Fruit fly (Drosophila melanogaster) whole organism, embryonic: ENCODE measurements around the gene Gr2a.

Experiments used
- Bteb2 ChIP-seq: fragments of 200-800 bp; sonication (Bioruptor generic); optimal IDR thresholded peaks from 2 replicates; lab custom pipeline; 2016; ENCODE audit warnings: missing biosample characterization, missing genetic modification characterization
- CG10267 ChIP-seq: fragments of 200-800 bp; sonication (Bioruptor generic); optimal IDR thresholded peaks from 2 replicates; lab custom pipeline; 2018; ENCODE audit warnings: missing biosample characterization, mild to moderate bottlenecking, missing genetic modification characterization, moderate library complexity
- CG12769 ChIP-seq: fragments of 200-800 bp; sonication (Bioruptor generic); optimal IDR thresholded peaks from 2 replicates; lab custom pipeline; 2019; ENCODE audit warnings: missing biosample characterization, mild to moderate bottlenecking, missing genetic modification characterization, moderate library complexity
- CG14860 ChIP-seq: fragments of 200-800 bp; sonication (Bioruptor generic); IDR thresholded peaks from 3 replicates; pipeline ENCODE4 v1.3.6; 2022; ENCODE audit warnings: missing biosample characterization, missing genetic modification characterization; ENCODE audit not compliant: partially characterized antibody
- CG1529 ChIP-seq: fragments of 200-800 bp; sonication (Bioruptor generic); optimal IDR thresholded peaks from 3 replicates; lab custom pipeline; 2018; ENCODE audit warnings: missing biosample characterization, missing genetic modification characterization
- CG15514 ChIP-seq: fragments of 200-800 bp; sonication (Bioruptor generic); optimal IDR thresholded peaks from 3 replicates; lab custom pipeline; 2017; ENCODE audit warnings: missing biosample characterization, missing genetic modification characterization, mild to moderate bottlenecking, moderate library complexity, missing genetic modification reagents
- CG16815 ChIP-seq: fragments of 200-800 bp; sonication (Bioruptor generic); optimal IDR thresholded peaks from 3 replicates; lab custom pipeline; 2017; ENCODE audit warnings: missing biosample characterization, mild to moderate bottlenecking, missing genetic modification characterization
- CG17912 ChIP-seq: fragments of 200-800 bp; sonication (Bioruptor generic); optimal IDR thresholded peaks from 2 replicates; lab custom pipeline; 2018; ENCODE audit warnings: missing biosample characterization, mild to moderate bottlenecking, missing genetic modification characterization
- CG2116 ChIP-seq: fragments of 200-800 bp; sonication (Bioruptor generic); optimal IDR thresholded peaks from 3 replicates; lab custom pipeline; 2018; ENCODE audit warnings: missing biosample characterization, mild to moderate bottlenecking, missing genetic modification characterization
- CG3281 ChIP-seq: fragments of 200-800 bp; sonication (Bioruptor generic); optimal IDR thresholded peaks from 3 replicates; lab custom pipeline; 2017; ENCODE audit warnings: missing biosample characterization, mild to moderate bottlenecking, missing genetic modification characterization
- CG33213 ChIP-seq: fragments of 200-800 bp; sonication (Bioruptor generic); optimal IDR thresholded peaks from 3 replicates; lab custom pipeline; 2016; ENCODE audit warnings: missing biosample characterization, missing genetic modification characterization
- CG4404 ChIP-seq: fragments of 200-800 bp; sonication (Bioruptor generic); IDR thresholded peaks from 2 replicates; pipeline ENCODE4 v1.3.6; 2022; ENCODE audit warnings: missing biosample characterization, missing genetic modification characterization
- CG6689 ChIP-seq: fragments of 200-800 bp; sonication (Bioruptor generic); IDR thresholded peaks from 2 replicates; pipeline ENCODE4 v1.3.6; 2022; ENCODE audit warnings: missing biosample characterization, missing genetic modification characterization
- CG6791 ChIP-seq: fragments of 200-800 bp; sonication (Bioruptor generic); IDR thresholded peaks from 3 replicates; pipeline ENCODE4 v1.3.6; 2022; ENCODE audit warnings: missing biosample characterization, missing genetic modification characterization; ENCODE audit not compliant: partially characterized antibody
- CG7372 ChIP-seq: fragments of 200-800 bp; sonication (Bioruptor generic); IDR thresholded peaks from 2 replicates; pipeline ENCODE4 v1.3.6; 2022; ENCODE audit warnings: missing biosample characterization, missing genetic modification characterization
- CG7556 ChIP-seq: fragments of 200-800 bp; sonication (Bioruptor generic); optimal IDR thresholded peaks from 2 replicates; lab custom pipeline; 2017; ENCODE audit warnings: missing biosample characterization, mild to moderate bottlenecking, missing genetic modification characterization
- CG9609 ChIP-seq: fragments of 200-800 bp; sonication (Bioruptor generic); optimal IDR thresholded peaks from 3 replicates; lab custom pipeline; 2016; ENCODE audit warnings: missing biosample characterization, missing genetic modification characterization
- CHES-1-like ChIP-seq: fragments of 200-800 bp; sonication (Bioruptor generic); optimal IDR thresholded peaks from 2 replicates; lab custom pipeline; 2016; ENCODE audit warnings: missing biosample characterization, missing genetic modification characterization
- E2f2 ChIP-seq: fragments of 200-800 bp; sonication (Bioruptor generic); IDR thresholded peaks from 2 replicates; pipeline ENCODE4 v1.3.6; 2022; ENCODE audit warnings: missing biosample characterization, missing genetic modification characterization
- Ets97D ChIP-seq: fragments of 200-800 bp; sonication (Bioruptor generic); optimal IDR thresholded peaks from 3 replicates; lab custom pipeline; 2016; ENCODE audit warnings: missing biosample characterization, missing genetic modification characterization
- Fer2 ChIP-seq: fragments of 200-800 bp; sonication (Bioruptor generic); optimal IDR thresholded peaks from 2 replicates; lab custom pipeline; 2018; ENCODE audit warnings: missing biosample characterization, mild to moderate bottlenecking, missing genetic modification characterization, moderate library complexity
- Opbp ChIP-seq: fragments of 200-800 bp; sonication (Bioruptor generic); IDR thresholded peaks from 3 replicates; pipeline ENCODE4 v1.3.6; 2022; ENCODE audit warnings: missing biosample characterization, missing genetic modification characterization; ENCODE audit not compliant: partially characterized antibody
- Side ChIP-seq: fragments of 200-800 bp; sonication (Bioruptor generic); optimal IDR thresholded peaks from 2 replicates; lab custom pipeline; 2016; ENCODE audit warnings: missing biosample characterization, missing genetic modification characterization
- Sry-δ ChIP-seq: fragments of 200-800 bp; sonication (Bioruptor generic); optimal IDR thresholded peaks from 2 replicates; lab custom pipeline; 2016; ENCODE audit warnings: missing biosample characterization, missing genetic modification characterization
- amos ChIP-seq: fragments of 200-800 bp; sonication (Bioruptor generic); IDR thresholded peaks from 2 replicates; pipeline ENCODE4 v1.3.6; 2022; ENCODE audit warnings: missing biosample characterization, missing genetic modification characterization; ENCODE audit not compliant: partially characterized antibody
- ase ChIP-seq: fragments of 200-800 bp; sonication (Bioruptor generic); IDR thresholded peaks from 3 replicates; pipeline ENCODE4 v1.3.6; 2022; ENCODE audit warnings: missing biosample characterization, missing genetic modification characterization
- bbx ChIP-seq: fragments of 200-800 bp; sonication (Bioruptor generic); IDR thresholded peaks from 2 replicates; pipeline ENCODE4 v1.3.6; 2022; ENCODE audit warnings: missing biosample characterization, missing genetic modification characterization; ENCODE audit not compliant: partially characterized antibody
- bcd ChIP-seq: fragments of 200-800 bp; sonication (Bioruptor generic); optimal IDR thresholded peaks from 2 replicates; lab custom pipeline; 2017; ENCODE audit warnings: missing biosample characterization, mild to moderate bottlenecking, missing genetic modification characterization
- cg ChIP-seq: fragments of 200-800 bp; sonication (Bioruptor generic); optimal IDR thresholded peaks from 3 replicates; lab custom pipeline; 2019; ENCODE audit warnings: missing biosample characterization, mild to moderate bottlenecking, missing genetic modification characterization, moderate library complexity
- chinmo ChIP-seq: fragments of 200-800 bp; sonication (Bioruptor generic); IDR thresholded peaks from 4 replicates; pipeline ENCODE4 v1.3.6; 2022; ENCODE audit warnings: missing biosample characterization, missing genetic modification characterization; ENCODE audit not compliant: partially characterized antibody
- cwo ChIP-seq: fragments of 200-800 bp; sonication (Bioruptor generic); optimal IDR thresholded peaks from 3 replicates; lab custom pipeline; 2017; ENCODE audit warnings: missing biosample characterization, missing genetic modification characterization, mild to moderate bottlenecking, moderate library complexity, missing genetic modification reagents
- dm ChIP-seq: fragments of 200-800 bp; sonication (Bioruptor generic); optimal IDR thresholded peaks from 3 replicates; lab custom pipeline; 2016; ENCODE audit warnings: missing biosample characterization, missing genetic modification characterization
- gro ChIP-seq: fragments of 200-800 bp; sonication (Bioruptor generic); optimal IDR thresholded peaks from 2 replicates; lab custom pipeline; 2016; ENCODE audit warnings: missing biosample characterization, missing genetic modification characterization
- hb ChIP-seq: fragments of 200-800 bp; sonication (Bioruptor generic); IDR thresholded peaks from 3 replicates; pipeline ENCODE4 v1.3.6; 2022; ENCODE audit warnings: missing biosample characterization, missing genetic modification characterization; ENCODE audit not compliant: partially characterized antibody
- hkb ChIP-seq, 2 experiments: fragments of 200-800 bp in 1 of 2; fragments of >200 bp in 1 of 2; sonication (Bioruptor generic) in 1 of 2; IDR thresholded peaks in 1 of 2; optimal IDR thresholded peaks in 1 of 2; 2 replicates each; pipeline versions ENCODE4 v1.3.6 to Lab custom; 2017 to 2022; ENCODE audit warnings: missing biosample characterization in 1 of 2, missing genetic modification characterization in 1 of 2
- sna ChIP-seq: fragments of 200-800 bp; sonication (Bioruptor generic); IDR thresholded peaks from 2 replicates; pipeline ENCODE4 v1.3.6; 2022; ENCODE audit warnings: missing biosample characterization, missing genetic modification characterization; ENCODE audit not compliant: partially characterized antibody
- trem ChIP-seq: fragments of 200-800 bp; optimal IDR thresholded peaks from 3 replicates; lab custom pipeline; 2019; ENCODE audit warnings: missing biosample characterization, mild to moderate bottlenecking, missing genetic modification characterization, moderate library complexity
- unc-4 ChIP-seq: fragments of 200-800 bp; sonication (Bioruptor generic); IDR thresholded peaks from 2 replicates; pipeline ENCODE4 v1.3.6; 2022; ENCODE audit warnings: missing biosample characterization, missing genetic modification characterization; ENCODE audit not compliant: partially characterized antibody
- vnd ChIP-seq: fragments of 200-800 bp; sonication (Bioruptor generic); IDR thresholded peaks from 3 replicates; pipeline ENCODE4 v1.3.6; 2022; ENCODE audit warnings: missing biosample characterization, missing genetic modification characterization; ENCODE audit not compliant: partially characterized antibody
- vvl ChIP-seq: fragments of 200-800 bp; sonication (Bioruptor generic); IDR thresholded peaks from 2 replicates; pipeline ENCODE4 v1.3.6; 2022; ENCODE audit warnings: missing biosample characterization, missing genetic modification characterization

Gene Gr2a

dm6 chrX:1464033-1464432 is 11.8 kb downstream of the Gr2a start, which contains the start of gene Ns3 (continued):
- TF ChIP-seq unc-4 (GFP tag; lab: Robert Waterston, UW) (peak; percentile 86), Fer2 (tag; lab: Kevin White, UChicago) (no peak), CG7372 (GFP tag; lab: Robert Waterston, UW) (no peak), CG3281 (no peak), CG15514 (GFP tag; lab: Kevin White, UChicago) (peak; percentile 86), CG6791 (peak; percentile 91), CHES-1-like (GFP tag; lab: Kevin White, UChicago) (no peak), CG16815 (no peak), cwo (GFP tag; lab: Kevin White, UChicago) (peak; percentile 54), Side (GFP tag; lab: Kevin White, UChicago) (no peak), Bteb2 (GFP tag; lab: Kevin White, UChicago) (no peak), amos (GFP tag; lab: Robert Waterston, UW) (peak; percentile 88), vnd (GFP tag; lab: Robert Waterston, UW) (peak; percentile 84), Ets97D (peak; percentile 2), bcd (GFP tag; lab: Kevin White, UChicago) (no peak), CG7556 (GFP tag; lab: Kevin White, UChicago) (no peak), CG2116 (peak; percentile 82), Opbp (GFP tag; lab: Robert Waterston, UW) (peak; percentile 86), dm (GFP tag; lab: Kevin White, UChicago) (peak; percentile 93), hkb (optimal IDR thresholded peaks at IDR 0.05; lab: Kevin White, UChicago) (no peak), hkb (GFP tag; IDR thresholded peaks at IDR 0.05; lab: Robert Waterston, UW) (no peak), Sry-δ (GFP tag; lab: Kevin White, UChicago) (peak; percentile 78), CG14860 (peak; percentile 84), cg (GFP tag; lab: Kevin White, UChicago) (peak; percentile 1), CG12769 (tag; lab: Kevin White, UChicago) (no peak), CG9609 (GFP tag; lab: Kevin White, UChicago) (no peak), CG6689 (GFP tag; lab: Robert Waterston, UW) (no peak), bbx (peak; percentile 89), CG33213 (GFP tag; lab: Kevin White, UChicago) (peak; percentile 5), hb (GFP tag; lab: Robert Waterston, UW) (peak; percentile 86), CG17912 (GFP tag; lab: Kevin White, UChicago) (no peak), gro (GFP tag; lab: Kevin White, UChicago) (peak; percentile 10), trem (peak; percentile 64), CG4404 (GFP tag; lab: Robert Waterston, UW) (no peak), CG1529 (GFP tag; lab: Kevin White, UChicago) (no peak), ase (no peak), sna (GFP tag; lab: Robert Waterston, UW) (peak; percentile 88), chinmo (GFP tag; lab: Robert Waterston, UW) (peak; percentile 88), CG10267 (peak; percentile 48), E2f2 (GFP tag; lab: Robert Waterston, UW) (peak; percentile 95), vvl (peak; percentile 95)
